Fruit fly (Drosophila melanogaster) whole organism, pupa: ENCODE results near the gene CG13901.

ENCODE experiments used
- CG10348 ChIP-seq: fragments of 200-800 bp; sonication (Bioruptor generic); IDR thresholded peaks from 2 replicates; pipeline ENCODE4 v1.3.6; 2022; ENCODE audit warnings: missing biosample characterization, missing genetic modification characterization
- CG12605 ChIP-seq: fragments of 200-800 bp; sonication (Bioruptor generic); IDR thresholded peaks from 2 replicates; pipeline ENCODE4 v1.3.6; 2022; ENCODE audit warnings: missing biosample characterization, missing genetic modification characterization
- CG13204 ChIP-seq: fragments of 200-800 bp; sonication (Bioruptor generic); optimal IDR thresholded peaks from 2 replicates; lab custom pipeline; 2018; ENCODE audit warnings: missing biosample characterization, mild to moderate bottlenecking, missing genetic modification characterization, moderate library complexity
- CG14655 ChIP-seq: fragments of 200-800 bp; sonication (Bioruptor generic); optimal IDR thresholded peaks from 3 replicates; lab custom pipeline; 2017; ENCODE audit warnings: mild to moderate bottlenecking, missing biosample characterization, missing genetic modification reagents, missing genetic modification characterization
- CG15710 ChIP-seq: fragments of 200-800 bp; sonication (Bioruptor generic); optimal IDR thresholded peaks from 2 replicates; lab custom pipeline; 2018; ENCODE audit warnings: missing biosample characterization, mild to moderate bottlenecking, missing genetic modification characterization, moderate library complexity
- CG17806 ChIP-seq: fragments of 200-800 bp; sonication (Bioruptor generic); optimal IDR thresholded peaks from 2 replicates; lab custom pipeline; 2018; ENCODE audit warnings: missing biosample characterization, mild to moderate bottlenecking, missing genetic modification characterization, moderate library complexity
- CG32121 ChIP-seq: fragments of 200-800 bp; sonication (Bioruptor generic); IDR thresholded peaks from 2 replicates; pipeline ENCODE4 v1.3.6; 2022; ENCODE audit warnings: missing biosample characterization, missing genetic modification characterization
- CG34367 ChIP-seq: fragments of 200-800 bp; sonication (Bioruptor generic); optimal IDR thresholded peaks from 2 replicates; lab custom pipeline; 2018; ENCODE audit warnings: missing biosample characterization, mild to moderate bottlenecking, missing genetic modification characterization
- CG4496 ChIP-seq: fragments of 200-800 bp; sonication (Bioruptor generic); IDR thresholded peaks from 3 replicates; pipeline ENCODE4 v1.3.6; 2022; ENCODE audit warnings: missing biosample characterization, missing genetic modification characterization
- CG8159 ChIP-seq: fragments of 200-800 bp; sonication (Bioruptor generic); optimal IDR thresholded peaks from 3 replicates; lab custom pipeline; 2018; ENCODE audit warnings: missing biosample characterization, mild to moderate bottlenecking, missing genetic modification characterization, moderate library complexity
- CG8301 ChIP-seq: fragments of 200-800 bp; sonication (Bioruptor generic); optimal IDR thresholded peaks from 2 replicates; lab custom pipeline; 2018; ENCODE audit warnings: missing biosample characterization, mild to moderate bottlenecking, missing genetic modification characterization
- CG9948 ChIP-seq: fragments of 200-800 bp; sonication (Bioruptor generic); optimal IDR thresholded peaks from 2 replicates; lab custom pipeline; 2018; ENCODE audit warnings: missing biosample characterization, mild to moderate bottlenecking, missing genetic modification characterization, moderate library complexity
- D1 ChIP-seq: fragments of 200-800 bp; sonication (Bioruptor generic); optimal IDR thresholded peaks from 2 replicates; lab custom pipeline; 2018; ENCODE audit warnings: missing biosample characterization, mild to moderate bottlenecking, missing genetic modification characterization, moderate library complexity
- EcR ChIP-seq: fragments of 200-800 bp; sonication (Bioruptor generic); optimal IDR thresholded peaks from 3 replicates; lab custom pipeline; 2019; ENCODE audit warnings: missing biosample characterization, missing genetic modification characterization, mild to moderate bottlenecking, moderate library complexity, missing genetic modification reagents
- Ets98B ChIP-seq: fragments of 200-800 bp; sonication (Bioruptor generic); IDR thresholded peaks from 2 replicates; pipeline ENCODE4 v1.3.6; 2022; ENCODE audit warnings: missing biosample characterization, missing genetic modification characterization
- Pif1A ChIP-seq: fragments of 200-800 bp; sonication (Bioruptor generic); optimal IDR thresholded peaks from 3 replicates; lab custom pipeline; 2016; ENCODE audit warnings: missing biosample characterization, missing genetic modification characterization
- Pif1B ChIP-seq: fragments of 200-800 bp; sonication (Bioruptor generic); optimal IDR thresholded peaks from 3 replicates; lab custom pipeline; 2016; ENCODE audit warnings: missing biosample characterization, missing genetic modification characterization
- Snoo ChIP-seq: fragments of 200-800 bp; sonication (Bioruptor generic); optimal IDR thresholded peaks from 3 replicates; lab custom pipeline; 2017; ENCODE audit warnings: missing biosample characterization, mild to moderate bottlenecking, missing genetic modification characterization, inconsistent platforms
- fd96Ca ChIP-seq: fragments of 200-800 bp; sonication (Bioruptor generic); IDR thresholded peaks from 3 replicates; pipeline ENCODE4 v1.3.6; 2022; ENCODE audit warnings: missing biosample characterization, missing genetic modification characterization
- gl ChIP-seq: fragments of 200-800 bp; sonication (Bioruptor generic); optimal IDR thresholded peaks from 2 replicates; lab custom pipeline; 2018; ENCODE audit warnings: missing biosample characterization, mild to moderate bottlenecking, missing genetic modification characterization
- rn ChIP-seq: fragments of 200-800 bp; sonication (Bioruptor generic); IDR thresholded peaks from 2 replicates; pipeline ENCODE4 v1.3.6; 2022; ENCODE audit warnings: missing biosample characterization, missing genetic modification characterization

The CG13901 gene

DNA sequence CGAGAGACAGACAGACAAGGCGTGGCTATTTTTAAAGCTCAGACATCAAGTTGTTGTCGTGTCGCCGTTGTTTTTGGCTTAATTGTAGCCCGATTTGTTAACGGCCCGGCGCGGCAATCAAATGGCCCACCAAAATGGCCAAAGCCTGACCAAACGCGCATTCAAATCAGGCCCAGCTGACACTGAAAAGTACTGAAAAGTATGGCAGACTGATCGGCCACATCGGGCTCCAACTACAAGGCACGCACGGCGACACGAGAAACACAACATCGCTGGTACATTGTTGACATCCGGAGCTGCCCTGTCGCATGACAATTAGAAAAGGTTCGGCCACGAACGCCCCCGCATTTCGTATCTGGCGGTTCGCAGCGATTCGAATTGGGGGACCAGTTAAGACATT is 25.8 kb downstream of the CG13901 start:
- TF ChIP-seq CG8301 (tag; lab: Kevin White, UChicago) (no peak), fd96Ca (GFP tag; lab: Robert Waterston, UW) (no peak), CG13204 (GFP tag; lab: Kevin White, UChicago) (no peak), CG32121 (GFP tag; lab: Robert Waterston, UW) (no peak), Ets98B (no peak)

DNA sequence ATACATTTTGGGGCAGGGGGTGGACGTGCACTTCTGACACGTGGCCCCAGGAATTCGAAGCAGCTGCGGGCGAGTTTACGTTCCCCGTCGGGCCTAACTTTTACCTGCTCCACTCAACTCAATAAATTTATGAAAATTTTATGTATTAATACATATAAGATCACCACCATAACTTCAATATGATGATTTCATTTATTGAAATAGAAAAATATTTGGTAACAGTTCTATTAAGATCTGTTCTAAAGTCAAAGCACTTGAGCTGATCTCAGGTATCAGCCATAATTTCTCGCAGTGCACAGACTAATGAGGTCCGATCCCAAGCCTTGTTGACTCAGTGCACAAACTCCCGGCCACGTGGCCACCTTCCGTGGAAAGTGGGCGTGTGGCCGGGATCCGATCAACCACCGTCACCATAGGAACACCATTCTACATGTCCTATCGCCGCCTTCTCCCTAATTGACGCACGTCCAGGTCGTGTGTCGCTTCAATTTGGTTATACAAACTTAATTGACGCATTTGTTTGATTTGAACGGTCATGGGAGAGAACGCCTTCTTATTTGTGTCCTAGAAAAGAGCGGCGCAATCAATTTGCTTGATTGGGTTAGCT is 27.5 kb downstream of the CG13901 start:
- 0 out of 3 replicates have a peak, but pooled peaks have one; percentile 28 for TF ChIP-seq fd96Ca (GFP tag; lab: Robert Waterston, UW)
- TF ChIP-seq Pif1A (GFP tag; lab: Kevin White, UChicago): no peak
- TF ChIP-seq CG34367: no peak
- TF ChIP-seq, all 21 proteins: peak for 1

DNA sequence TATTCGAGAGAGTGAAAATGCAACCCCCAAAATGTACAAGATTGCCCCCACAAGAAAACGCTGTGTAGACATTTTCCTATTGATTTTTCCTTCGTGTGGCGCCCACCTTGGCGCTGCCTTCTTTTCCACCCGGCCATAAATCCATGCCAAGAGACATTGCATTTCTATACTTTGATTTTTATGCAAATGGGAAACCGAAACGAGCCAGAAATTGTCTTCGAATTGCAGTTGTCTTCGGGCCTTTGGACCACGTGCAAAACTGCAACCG is 28.1 kb downstream of the CG13901 start:
- no peak for TF ChIP-seq Snoo
- TF ChIP-seq CG8159 (tag; lab: Kevin White, UChicago): no peak
- no peak for TF ChIP-seq rn (GFP tag; lab: Robert Waterston, UW)
- no peak for TF ChIP-seq CG10348 (GFP tag; lab: Robert Waterston, UW)
- TF ChIP-seq CG14655 (GFP tag; lab: Kevin White, UChicago): no peak
- no peak for TF ChIP-seq CG15710 (tag; lab: Kevin White, UChicago)
- no peak for TF ChIP-seq EcR (GFP tag; lab: Kevin White, UChicago)
- no peak for TF ChIP-seq CG8301 (tag; lab: Kevin White, UChicago)
- no peak for TF ChIP-seq CG13204 (GFP tag; lab: Kevin White, UChicago)
- no peak for TF ChIP-seq Ets98B
- no peak for TF ChIP-seq CG34367
- TF ChIP-seq Pif1B (GFP tag; lab: Kevin White, UChicago): no peak

DNA sequence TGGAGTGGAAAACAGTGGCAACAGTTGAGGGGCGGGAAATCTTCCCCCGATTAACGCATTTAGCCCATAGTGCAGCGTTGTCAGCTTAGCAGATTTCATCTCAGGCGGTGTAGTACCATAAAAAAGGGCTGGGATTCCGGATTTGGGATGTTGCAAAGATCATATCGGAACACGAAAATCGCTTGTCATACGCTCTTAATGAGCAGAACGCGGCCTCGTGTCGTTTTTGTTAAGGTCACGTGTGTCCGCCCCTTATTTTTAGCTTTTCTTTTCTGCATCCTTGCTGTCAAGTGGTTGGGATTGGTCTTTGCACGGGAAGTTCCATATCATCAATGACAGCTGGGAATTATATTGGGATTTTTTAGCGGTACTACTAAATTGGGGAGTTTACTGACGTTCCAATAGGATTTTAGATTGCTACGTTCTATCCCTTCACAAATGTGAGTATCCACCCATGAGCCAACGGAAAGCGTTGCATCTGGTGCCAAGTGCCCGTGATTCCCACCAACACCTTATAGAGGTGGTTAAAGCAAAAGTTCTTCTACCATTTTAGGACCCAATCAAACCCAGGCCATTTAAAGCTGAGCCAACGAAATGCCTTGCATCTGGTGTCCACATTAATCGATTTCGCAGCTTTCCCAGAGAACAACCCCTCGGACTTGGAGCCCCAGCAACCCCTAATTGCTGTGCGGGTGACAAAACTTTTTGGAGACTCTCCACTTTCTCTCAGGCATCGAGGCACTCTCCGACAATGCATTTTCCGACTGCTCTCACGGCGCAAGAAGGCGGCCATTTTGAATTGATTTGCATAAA is 28.7 kb downstream of the CG13901 start:
- TF ChIP-seq CG10348 (GFP tag; lab: Robert Waterston, UW): no peak
- no peak for TF ChIP-seq Pif1A (GFP tag; lab: Kevin White, UChicago)
- TF ChIP-seq Pif1B (GFP tag; lab: Kevin White, UChicago): no peak
- no peak for TF ChIP-seq CG15710 (tag; lab: Kevin White, UChicago)
- no peak for TF ChIP-seq Snoo
- TF ChIP-seq CG4496 (GFP tag; lab: Robert Waterston, UW): no peak
- TF ChIP-seq CG14655 (GFP tag; lab: Kevin White, UChicago): no peak
- no peak for TF ChIP-seq fd96Ca (GFP tag; lab: Robert Waterston, UW)
- TF ChIP-seq CG13204 (GFP tag; lab: Kevin White, UChicago): no peak
- no peak for TF ChIP-seq CG32121 (GFP tag; lab: Robert Waterston, UW)

DNA sequence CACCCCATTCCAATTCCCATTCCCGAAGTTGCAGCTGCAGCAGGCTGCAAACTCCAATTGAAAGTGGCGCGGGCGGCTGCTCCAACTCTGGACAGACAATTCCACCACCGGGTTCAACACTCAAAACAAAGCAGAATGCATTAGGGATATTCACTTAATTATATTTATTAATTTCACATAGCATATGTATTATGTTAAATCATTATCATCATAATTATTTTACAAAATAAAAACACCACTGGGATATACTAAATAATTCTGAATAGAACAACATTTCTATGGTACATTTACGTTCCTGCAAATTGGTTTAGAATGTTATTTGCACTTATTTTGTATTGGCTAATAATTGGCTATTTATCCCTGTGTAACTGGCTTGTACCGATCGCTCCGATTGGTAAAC is 30.2 kb downstream of the CG13901 start:
- no peak for TF ChIP-seq CG32121 (GFP tag; lab: Robert Waterston, UW)
- peak; percentile 49 for TF ChIP-seq CG17806
- TF ChIP-seq fd96Ca (GFP tag; lab: Robert Waterston, UW): no peak
- peak; percentile 46 for TF ChIP-seq CG9948
- peak; percentile 58 for TF ChIP-seq CG8159 (tag; lab: Kevin White, UChicago)
- no peak for TF ChIP-seq D1 (tag; lab: Kevin White, UChicago)
- TF ChIP-seq Pif1B (GFP tag; lab: Kevin White, UChicago): no peak
- no peak for TF ChIP-seq CG10348 (GFP tag; lab: Robert Waterston, UW)
- TF ChIP-seq gl (tag; lab: Kevin White, UChicago): no peak
- no peak for TF ChIP-seq CG34367
- TF ChIP-seq Ets98B: no peak
- TF ChIP-seq rn (GFP tag; lab: Robert Waterston, UW): no peak
- TF ChIP-seq CG12605 (GFP tag; lab: Robert Waterston, UW): no peak
- peak; percentile 54 for TF ChIP-seq CG14655 (GFP tag; lab: Kevin White, UChicago)
- peak; percentile 39 for TF ChIP-seq CG8301 (tag; lab: Kevin White, UChicago)
- no peak for TF ChIP-seq Pif1A (GFP tag; lab: Kevin White, UChicago)
- no peak for TF ChIP-seq CG4496 (GFP tag; lab: Robert Waterston, UW)
- no peak for TF ChIP-seq Snoo
- TF ChIP-seq CG15710 (tag; lab: Kevin White, UChicago): peak; percentile 41
- no peak for TF ChIP-seq CG13204 (GFP tag; lab: Kevin White, UChicago)
- no peak for TF ChIP-seq EcR (GFP tag; lab: Kevin White, UChicago)

DNA sequence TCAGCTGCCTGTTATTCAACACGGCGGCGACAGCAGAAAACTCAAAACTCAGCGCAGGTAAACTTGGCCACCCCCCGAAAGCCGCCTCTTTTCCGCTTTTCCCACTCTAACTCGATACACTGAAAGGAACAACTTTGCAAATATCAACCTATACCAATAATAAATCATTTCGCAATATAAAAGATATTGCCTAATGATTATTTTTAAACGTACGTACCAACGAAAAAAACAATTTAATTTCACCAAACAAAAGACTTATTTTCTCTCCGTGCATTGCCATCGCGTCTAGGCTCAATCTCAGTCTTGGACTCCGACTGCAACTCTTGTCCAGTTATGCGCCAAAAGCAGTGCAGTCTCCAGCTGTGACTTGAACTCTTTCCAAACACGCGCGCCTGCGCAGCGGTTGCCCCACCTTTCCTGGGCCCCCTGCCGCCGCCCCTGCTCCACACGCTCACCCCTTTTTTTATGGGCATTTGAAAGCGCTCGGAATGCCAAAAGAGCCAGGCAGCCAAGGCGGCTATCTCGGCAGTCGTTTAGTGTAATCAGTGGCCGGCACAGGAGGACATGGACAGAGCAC is 31.9 kb downstream of the CG13901 start:
- TF ChIP-seq CG15710 (tag; lab: Kevin White, UChicago) (peak; percentile 56), CG14655 (GFP tag; lab: Kevin White, UChicago) (peak; percentile 93), CG9948 (peak; percentile 77), CG34367 (peak; percentile 66), gl (tag; lab: Kevin White, UChicago) (peak; percentile 44), CG12605 (GFP tag; lab: Robert Waterston, UW) (peak; percentile 94), CG4496 (GFP tag; lab: Robert Waterston, UW) (peak; percentile 96), fd96Ca (GFP tag; lab: Robert Waterston, UW) (peak; percentile 92), CG8159 (tag; lab: Kevin White, UChicago) (peak; percentile 71), CG17806 (peak; percentile 74), CG10348 (GFP tag; lab: Robert Waterston, UW) (no peak), EcR (GFP tag; lab: Kevin White, UChicago) (no peak), Pif1B (GFP tag; lab: Kevin White, UChicago) (peak; percentile 76), Snoo (peak; percentile 46), rn (GFP tag; lab: Robert Waterston, UW) (peak; percentile 88), CG32121 (GFP tag; lab: Robert Waterston, UW) (peak; percentile 94), D1 (tag; lab: Kevin White, UChicago) (no peak), Pif1A (GFP tag; lab: Kevin White, UChicago) (peak; percentile 83), Ets98B (peak; percentile 96), CG13204 (GFP tag; lab: Kevin White, UChicago) (peak; percentile 16), CG8301 (tag; lab: Kevin White, UChicago) (peak; percentile 94)
